Worm (Caenorhabditis elegans): ENCODE results near the gene prmt-1.

DNA sequence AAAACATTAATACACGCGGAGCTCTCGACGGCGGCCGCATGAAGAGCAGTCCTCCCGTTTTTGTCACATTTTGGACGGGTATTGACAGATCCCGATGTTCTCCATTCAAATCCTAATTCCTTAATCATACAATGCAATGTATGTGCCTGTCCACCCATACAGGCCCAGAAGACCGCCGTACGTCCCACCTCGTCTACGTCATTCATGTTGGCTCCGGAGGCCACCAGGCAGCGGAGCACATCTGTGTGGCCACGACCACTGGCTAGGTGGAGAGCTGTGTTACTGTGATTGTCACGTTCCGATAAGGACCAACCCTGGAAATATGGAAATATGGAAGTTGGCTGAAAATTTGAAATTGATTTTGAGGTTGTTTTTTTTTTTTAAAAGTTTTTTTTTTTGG, 13.3 kb upstream of the prmt-1 start:
- TF ChIP-seq pqm-1 (tag; optimal IDR thresholded peaks at IDR 0.05) = no peak
- no peak for TF ChIP-seq ces-1 (GFP tag; optimal IDR thresholded peaks at IDR 0.05)
- no peak for TF ChIP-seq nhr-76 (tag; optimal IDR thresholded peaks at IDR 0.05)
- no peak for TF ChIP-seq elt-3 (tag; optimal IDR thresholded peaks at IDR 0.05)
- TF ChIP-seq lin-13 (GFP tag; optimal IDR thresholded peaks at IDR 0.05) = no peak
- no peak for TF ChIP-seq tbx-2 (tag; optimal IDR thresholded peaks at IDR 0.05)
- no peak for TF ChIP-seq sptf-1 (tag; optimal IDR thresholded peaks at IDR 0.05)

Measured in whole organism, L1 larva.